Fruit fly (Drosophila melanogaster) whole organism: ENCODE data around the gene CG15728.

Experiments used
- CG8478 ChIP-seq: fragments of >200 bp; optimal IDR thresholded peaks from 2 replicates; lab custom pipeline; 2018; ENCODE audit warnings: inconsistent platforms
- EcR ChIP-seq, 2 experiments: fragments of >200 bp; optimal IDR thresholded peaks; 2 replicates each; lab custom pipeline; 2017; ENCODE audit warnings: missing biosample characterization in 2 of 2, missing genetic modification characterization in 2 of 2, missing genetic modification reagents in 2 of 2
- pan ChIP-seq: fragments of >200 bp; optimal IDR thresholded peaks from 2 replicates; lab custom pipeline; 2017
- psq ChIP-seq: fragments of >200 bp; optimal IDR thresholded peaks from 2 replicates; lab custom pipeline; 2017
- usp ChIP-seq: fragments of >200 bp; optimal IDR thresholded peaks from 2 replicates; lab custom pipeline; 2017; ENCODE audit warnings: missing biosample characterization, missing genetic modification characterization, mixed read lengths

dm6 chrX:12582984-12583869 is 40.9 kb upstream of the CG15728 start, which contains the start of gene Pits:
- TF ChIP-seq psq (no peak), usp (no peak), CG8478 (lab: Kevin White, UChicago) (no peak), EcR (GFP tag; optimal IDR thresholded peaks at IDR 0.05; lab: Kevin White, UChicago) (no peak), pan (lab: Kevin White, UChicago) (no peak)
